Worm (Caenorhabditis elegans) whole organism, L4 larva: Measurements from ENCODE around the gene T01H3.3.
A peak's percentile ranks its signal among the peaks of the same experiment; 100 is the strongest.

Experiments
- D1046.2 ChIP-seq: fragments of 200-800 bp; sonication (Bioruptor generic); IDR thresholded peaks from 2 replicates; pipeline ENCODE4 v1.3.6; 2022; ENCODE audit warnings: missing genetic modification characterization, missing compliant biosample characterization
- F10B5.3 ChIP-seq: sonication (generic microtip); optimal IDR thresholded peaks from 2 replicates; lab custom pipeline; 2016; ENCODE audit warnings: mild to moderate bottlenecking, missing genetic modification characterization, missing compliant biosample characterization
- F26F4.8 ChIP-seq: fragments of 200-800 bp; sonication (Bioruptor generic); conservative IDR thresholded peaks from 2 replicates; pipeline ENCODE4 v1.3.6; 2022; ENCODE audit warnings: missing genetic modification characterization, missing compliant biosample characterization
- T20F7.1 ChIP-seq: fragments of 200-800 bp; sonication (Bioruptor generic); optimal IDR thresholded peaks from 2 replicates; lab custom pipeline; 2018; ENCODE audit warnings: mild to moderate bottlenecking, missing genetic modification characterization, missing compliant biosample characterization
- T26A8.4 ChIP-seq: fragments of 200-800 bp; sonication (Bioruptor generic); IDR thresholded peaks from 2 replicates; pipeline ENCODE4 v1.3.6; 2022; ENCODE audit warnings: missing genetic modification characterization, missing compliant biosample characterization
- Y48G9A.11 ChIP-seq: fragments of 200-800 bp; sonication (Bioruptor generic); IDR thresholded peaks from 2 replicates; pipeline ENCODE4 v1.3.6; 2022; ENCODE audit warnings: missing genetic modification reagents, missing genetic modification characterization, missing compliant biosample characterization
- aha-1 ChIP-seq: fragments of 150-350 bp; peaks from one replicate; lab custom pipeline; 2014; ENCODE audit warnings: missing biosample characterization, missing genetic modification characterization
- aly-2 ChIP-seq: sonication (generic microtip); optimal IDR thresholded peaks from 2 replicates; lab custom pipeline; 2018; ENCODE audit warnings: missing biosample characterization, missing genetic modification characterization
- attf-4 ChIP-seq: sonication (generic microtip); optimal IDR thresholded peaks from 3 replicates; lab custom pipeline; 2017; ENCODE audit warnings: missing biosample characterization, missing genetic modification characterization
- ceh-20 ChIP-seq: fragments of 200-800 bp; sonication (Bioruptor generic); IDR thresholded peaks from 2 replicates; pipeline ENCODE4 v1.3.6; 2022; ENCODE audit warnings: missing genetic modification reagents, missing genetic modification characterization, missing compliant biosample characterization
- ceh-28 ChIP-seq: fragments of 150-350 bp; optimal IDR thresholded peaks from 2 replicates; lab custom pipeline; 2014; ENCODE audit warnings: missing biosample characterization, missing genetic modification reagents, missing genetic modification characterization
- ceh-44 ChIP-seq: fragments of 200-800 bp; sonication (Bioruptor generic); IDR thresholded peaks from 2 replicates; pipeline ENCODE4 v1.3.6; 2022; ENCODE audit warnings: missing genetic modification reagents, missing genetic modification characterization, missing compliant biosample characterization
- ceh-62 ChIP-seq: sonication (generic microtip); optimal IDR thresholded peaks from 2 replicates; lab custom pipeline; 2017; ENCODE audit warnings: missing biosample characterization, missing genetic modification characterization
- cey-2 ChIP-seq: sonication (generic microtip); optimal IDR thresholded peaks from 3 replicates; lab custom pipeline; 2017; ENCODE audit warnings: missing genetic modification characterization, mild to moderate bottlenecking, missing compliant biosample characterization, antibody characterized with exemption, borderline replicate concordance; ENCODE audit not compliant: insufficient read depth
- ctbp-1 ChIP-seq: fragments of 200-800 bp; sonication (Bioruptor generic); IDR thresholded peaks from 2 replicates; pipeline ENCODE4 v1.3.6; 2022; ENCODE audit warnings: missing genetic modification reagents, missing genetic modification characterization, missing compliant biosample characterization
- daf-12 ChIP-seq: fragments of 150-350 bp; optimal IDR thresholded peaks from 2 replicates; lab custom pipeline; 2014; ENCODE audit warnings: missing biosample characterization, missing genetic modification reagents, missing genetic modification characterization
- daf-8 ChIP-seq: fragments of 200-800 bp; sonication (Bioruptor generic); IDR thresholded peaks from 2 replicates; pipeline ENCODE4 v1.3.6; 2022; ENCODE audit warnings: missing genetic modification characterization, missing compliant biosample characterization
- dmd-9 ChIP-seq: fragments of 200-800 bp; sonication (Bioruptor generic); IDR thresholded peaks from 2 replicates; pipeline ENCODE4 v1.3.6; 2022; ENCODE audit warnings: missing genetic modification reagents, missing genetic modification characterization, missing compliant biosample characterization
- dve-1 ChIP-seq: sonication (generic microtip); optimal IDR thresholded peaks from 2 replicates; lab custom pipeline; 2017; ENCODE audit warnings: antibody characterized with exemption, mild to moderate bottlenecking, missing genetic modification characterization, missing compliant biosample characterization; ENCODE audit not compliant: insufficient read depth
- egl-27 ChIP-seq: sonication (generic microtip); optimal IDR thresholded peaks from 3 replicates; lab custom pipeline; 2017; ENCODE audit warnings: missing biosample characterization, missing genetic modification reagents, missing genetic modification characterization
- egl-43 ChIP-seq: fragments of 200-800 bp; sonication (Bioruptor generic); IDR thresholded peaks from 2 replicates; pipeline ENCODE4 v1.3.6; 2022; ENCODE audit warnings: missing genetic modification reagents, missing genetic modification characterization, missing compliant biosample characterization
- fos-1 ChIP-seq: fragments of 150-350 bp; optimal IDR thresholded peaks from 2 replicates; lab custom pipeline; 2014; ENCODE audit warnings: missing biosample characterization, missing genetic modification characterization
- jun-1 ChIP-seq: fragments of 150-350 bp; optimal IDR thresholded peaks from 2 replicates; lab custom pipeline; 2014; ENCODE audit warnings: missing biosample characterization, missing genetic modification reagents, missing genetic modification characterization
- lin-13 ChIP-seq: fragments of 150-350 bp; optimal IDR thresholded peaks from 2 replicates; lab custom pipeline; 2014; ENCODE audit warnings: missing biosample characterization, missing genetic modification reagents, missing genetic modification characterization
- lin-15B ChIP-seq: fragments of 150-350 bp; sonication (generic microtip); optimal IDR thresholded peaks from 3 replicates; lab custom pipeline; 2014; ENCODE audit warnings: missing biosample characterization, missing genetic modification characterization
- lin-29 ChIP-seq: fragments of 200-800 bp; sonication (Bioruptor generic); IDR thresholded peaks from 2 replicates; pipeline ENCODE4 v1.3.6; 2022; ENCODE audit warnings: missing genetic modification reagents, missing genetic modification characterization, missing compliant biosample characterization
- lin-39 ChIP-seq: fragments of 150-350 bp; optimal IDR thresholded peaks from 2 replicates; lab custom pipeline; 2014; ENCODE audit warnings: missing biosample characterization, missing genetic modification reagents, missing genetic modification characterization
- lir-3 ChIP-seq: sonication (generic microtip); optimal IDR thresholded peaks from 2 replicates; lab custom pipeline; 2016; ENCODE audit warnings: mild to moderate bottlenecking, missing genetic modification characterization, missing compliant biosample characterization
- madf-5 ChIP-seq, 2 experiments: fragments of 200-800 bp; sonication (Bioruptor generic); IDR thresholded peaks; 2 replicates each; pipeline ENCODE4 v1.3.6; 2022; ENCODE audit warnings: missing compliant biosample characterization in 2 of 2, missing genetic modification characterization in 2 of 2
- madf-9 ChIP-seq: fragments of 200-800 bp; sonication (Bioruptor generic); conservative IDR thresholded peaks from 2 replicates; pipeline ENCODE4 v1.3.6; 2022; ENCODE audit warnings: missing genetic modification reagents, missing genetic modification characterization, missing compliant biosample characterization
- mdl-1 ChIP-seq, 2 experiments: fragments of 150-350 bp in 1 of 2; sonication (generic microtip) in 1 of 2; optimal IDR thresholded peaks; 2 replicates each; lab custom pipeline; 2014 to 2017; ENCODE audit warnings: missing biosample characterization in 2 of 2, missing genetic modification characterization in 2 of 2
- mdt-29 ChIP-seq: fragments of 200-800 bp; sonication (Bioruptor generic); IDR thresholded peaks from 2 replicates; pipeline ENCODE4 v1.3.6; 2022; ENCODE audit warnings: missing genetic modification reagents, missing genetic modification characterization, missing compliant biosample characterization
- mep-1 ChIP-seq: fragments of 150-350 bp; sonication (generic microtip); optimal IDR thresholded peaks from 3 replicates; lab custom pipeline; 2014; ENCODE audit warnings: missing biosample characterization, missing genetic modification characterization
- mxl-2 ChIP-seq: fragments of 200-800 bp; sonication (Bioruptor generic); conservative IDR thresholded peaks from 2 replicates; pipeline ENCODE4 v1.3.6; 2022; ENCODE audit warnings: missing genetic modification reagents, missing genetic modification characterization, missing compliant biosample characterization
- nhr-102 ChIP-seq: sonication (generic microtip); optimal IDR thresholded peaks from 2 replicates; lab custom pipeline; 2016; ENCODE audit warnings: mild to moderate bottlenecking, missing genetic modification characterization, moderate library complexity, missing compliant biosample characterization
- nhr-11 ChIP-seq: fragments of 150-350 bp; optimal IDR thresholded peaks from 2 replicates; lab custom pipeline; 2014; ENCODE audit warnings: missing biosample characterization, missing genetic modification characterization
- nhr-111 ChIP-seq: fragments of 200-800 bp; sonication (Bioruptor generic); optimal IDR thresholded peaks from 2 replicates; lab custom pipeline; 2018; ENCODE audit warnings: mild to moderate bottlenecking, missing genetic modification characterization, missing compliant biosample characterization
- nhr-25 ChIP-seq: sonication (generic microtip); optimal IDR thresholded peaks from 2 replicates; lab custom pipeline; 2017; ENCODE audit warnings: missing genetic modification characterization, mild to moderate bottlenecking, missing compliant biosample characterization, antibody characterized with exemption, moderate library complexity, borderline replicate concordance; ENCODE audit not compliant: insufficient read depth
- nhr-41 ChIP-seq: fragments of 200-800 bp; sonication (Bioruptor generic); IDR thresholded peaks from 2 replicates; pipeline ENCODE4 v1.3.6; 2022; ENCODE audit warnings: missing genetic modification reagents, missing genetic modification characterization, missing compliant biosample characterization
- nhr-6 ChIP-seq: fragments of 150-350 bp; optimal IDR thresholded peaks from 2 replicates; lab custom pipeline; 2014; ENCODE audit warnings: missing biosample characterization, missing genetic modification characterization
- nhr-76 ChIP-seq: fragments of 150-350 bp; optimal IDR thresholded peaks from 2 replicates; lab custom pipeline; 2014; ENCODE audit warnings: missing biosample characterization, missing genetic modification characterization
- pha-4 ChIP-seq, 2 experiments: fragments of 150-350 bp in 1 of 2; fragments of 200-800 bp in 1 of 2; sonication (Bioruptor generic) in 1 of 2; IDR thresholded peaks in 1 of 2; optimal IDR thresholded peaks in 1 of 2; 2 replicates each; pipeline versions ENCODE4 v1.3.6 to Lab custom; 2014 to 2022; ENCODE audit warnings: missing genetic modification characterization in 2 of 2, missing genetic modification reagents in 2 of 2, missing biosample characterization in 1 of 2, missing compliant biosample characterization in 1 of 2
- sdz-12 ChIP-seq: fragments of 200-800 bp; sonication (Bioruptor generic); optimal IDR thresholded peaks from 2 replicates; lab custom pipeline; 2018; ENCODE audit warnings: mild to moderate bottlenecking, missing genetic modification characterization, missing compliant biosample characterization
- tag-97 ChIP-seq: fragments of 200-800 bp; sonication (Bioruptor generic); IDR thresholded peaks from 2 replicates; pipeline ENCODE4 v1.3.6; 2022; ENCODE audit warnings: missing genetic modification characterization, missing compliant biosample characterization
- tra-1 ChIP-seq: fragments of 200-800 bp; sonication (Bioruptor generic); IDR thresholded peaks from 2 replicates; pipeline ENCODE4 v1.3.6; 2022; ENCODE audit warnings: missing genetic modification reagents, missing genetic modification characterization, missing compliant biosample characterization
- unc-39 ChIP-seq: sonication (generic microtip); optimal IDR thresholded peaks from 2 replicates; lab custom pipeline; 2017; ENCODE audit warnings: missing biosample characterization, missing genetic modification characterization
- vab-7 ChIP-seq: fragments of 200-800 bp; sonication (Bioruptor generic); IDR thresholded peaks from 2 replicates; pipeline ENCODE4 v1.3.6; 2022; ENCODE audit warnings: missing genetic modification reagents, missing genetic modification characterization, missing compliant biosample characterization
- zag-1 ChIP-seq: fragments of 150-350 bp; optimal IDR thresholded peaks from 2 replicates; lab custom pipeline; 2014; ENCODE audit warnings: missing biosample characterization, missing genetic modification characterization
- zfp-2 ChIP-seq: sonication (generic microtip); optimal IDR thresholded peaks from 2 replicates; lab custom pipeline; 2016; ENCODE audit warnings: mild to moderate bottlenecking, missing genetic modification characterization, missing compliant biosample characterization
- zfp-3 ChIP-seq: fragments of 200-800 bp; sonication (Bioruptor generic); conservative IDR thresholded peaks from 2 replicates; pipeline ENCODE4 v1.3.6; 2022; ENCODE audit warnings: missing genetic modification reagents, missing genetic modification characterization, missing compliant biosample characterization
- zip-2 ChIP-seq: fragments of 150-350 bp; optimal IDR thresholded peaks from 2 replicates; lab custom pipeline; 2014; ENCODE audit warnings: missing biosample characterization, missing genetic modification characterization
- ztf-11 ChIP-seq: fragments of 150-350 bp; optimal IDR thresholded peaks from 2 replicates; lab custom pipeline; 2014; ENCODE audit warnings: missing biosample characterization, missing genetic modification characterization

The T01H3.3 gene

ce11 chrII:7873843-7874372, at the start of gene T01H3.3:
Gene T01H3.3 (minus strand): TSS chrII:7873893.
- TF ChIP-seq ceh-44 (GFP tag; lab: Robert Waterston, UW) (no peak), fos-1 (tag; lab: Kevin White, UChicago) (no peak), zip-2 (tag; lab: Kevin White, UChicago) (no peak), tag-97 (GFP tag; lab: Robert Waterston, UW) (no peak), nhr-76 (tag; lab: Kevin White, UChicago) (no peak), mdl-1 (tag; optimal IDR thresholded peaks at IDR 0.05; lab: Kevin White, UChicago) (no peak), lin-15B (tag; lab: Kevin White, UChicago) (no peak), nhr-11 (tag; lab: Kevin White, UChicago) (no peak), ztf-11 (tag; lab: Kevin White, UChicago) (no peak), pha-4 (GFP tag; IDR thresholded peaks at IDR 0.05; lab: Robert Waterston, UW) (no peak), pha-4 (tag; optimal IDR thresholded peaks at IDR 0.05; lab: Kevin White, UChicago) (peak; percentile 65), daf-8 (no peak), madf-5 (GFP tag; IDR thresholded peaks at IDR 0.05; lab: Robert Waterston, UW) (no peak), attf-4 (tag; lab: Kevin White, UChicago) (no peak), F10B5.3 (no peak), egl-43 (GFP tag; lab: Robert Waterston, UW) (no peak), jun-1 (tag; lab: Kevin White, UChicago) (no peak), zfp-2 (tag; lab: Kevin White, UChicago) (no peak), ceh-20 (GFP tag; lab: Robert Waterston, UW) (no peak), aly-2 (tag; lab: Kevin White, UChicago) (no peak), nhr-6 (peak; percentile 21), lin-29 (GFP tag; lab: Robert Waterston, UW) (no peak), ceh-62 (tag; lab: Kevin White, UChicago) (no peak), lin-13 (no peak), madf-9 (GFP tag; lab: Robert Waterston, UW) (no peak), nhr-41 (GFP tag; lab: Robert Waterston, UW) (no peak), tra-1 (no peak), D1046.2 (GFP tag; lab: Robert Waterston, UW) (no peak), nhr-102 (tag; lab: Kevin White, UChicago) (no peak), mxl-2 (GFP tag; lab: Robert Waterston, UW) (no peak), nhr-111 (GFP tag; lab: Kevin White, UChicago) (no peak), lin-39 (no peak), Y48G9A.11 (GFP tag; lab: Robert Waterston, UW) (peak; percentile 59), dve-1 (tag; lab: Kevin White, UChicago) (peak; percentile 30), mep-1 (tag; lab: Kevin White, UChicago) (no peak), ceh-28 (tag; lab: Kevin White, UChicago) (no peak), F26F4.8 (no peak), unc-39 (tag; lab: Kevin White, UChicago) (no peak), mdt-29 (no peak), ctbp-1 (no peak), egl-27 (tag; lab: Kevin White, UChicago) (no peak), T26A8.4 (GFP tag; lab: Robert Waterston, UW) (no peak), vab-7 (no peak), aha-1 (tag; lab: Kevin White, UChicago) (peak; percentile 86), cey-2 (no peak), sdz-12 (GFP tag; lab: Kevin White, UChicago) (no peak), T20F7.1 (peak; percentile 96), nhr-25 (tag; lab: Kevin White, UChicago) (no peak), daf-12 (no peak), lir-3 (tag; lab: Kevin White, UChicago) (no peak), zfp-3 (no peak), dmd-9 (GFP tag; lab: Robert Waterston, UW) (no peak), zag-1 (no peak)
